Fruit fly (Drosophila melanogaster): ENCODE data around the gene CG42613.

DNA sequence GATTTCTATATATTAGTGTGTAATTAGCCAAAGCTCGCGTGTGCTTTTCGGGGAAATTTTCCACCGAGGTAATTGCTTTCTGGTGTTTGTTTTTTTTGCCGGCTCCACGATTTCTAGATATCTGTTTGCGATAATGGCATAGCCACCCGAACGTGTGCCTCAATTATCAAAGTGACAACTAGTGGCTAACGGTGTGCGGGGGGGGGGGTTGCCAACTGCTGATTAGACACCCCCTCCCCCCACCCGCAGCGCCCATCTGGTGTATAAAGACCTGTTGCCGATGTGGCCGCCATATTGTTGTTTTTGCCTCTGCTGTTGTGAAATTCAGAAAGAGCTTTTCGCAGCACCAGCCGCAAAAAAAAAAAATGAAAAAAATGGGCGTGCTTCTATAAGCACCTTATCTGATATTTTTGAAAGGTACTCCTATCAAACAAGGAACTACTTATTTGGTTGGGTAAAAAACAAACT, 10.1 kb upstream of the CG42613 start:
- TF ChIP-seq CTCF (optimal IDR thresholded peaks at IDR 0.05) (no peak), CG8478 (optimal IDR thresholded peaks at IDR 0.05) (no peak)
